Fruit fly (Drosophila melanogaster) whole organism, embryonic: ENCODE results near the gene Pde11.

Experiments used
- C15 ChIP-seq: fragments of 200-800 bp; sonication (Bioruptor generic); IDR thresholded peaks from 3 replicates; pipeline ENCODE4 v1.3.6; 2022; ENCODE audit warnings: missing biosample characterization, missing genetic modification characterization
- CG10366 ChIP-seq: fragments of 200-800 bp; sonication (Bioruptor generic); IDR thresholded peaks from 2 replicates; pipeline ENCODE4 v1.3.6; 2022; ENCODE audit warnings: missing biosample characterization, missing genetic modification characterization
- CG10543 ChIP-seq: fragments of 200-800 bp; sonication (Bioruptor generic); optimal IDR thresholded peaks from 3 replicates; lab custom pipeline; 2017; ENCODE audit warnings: missing biosample characterization, mild to moderate bottlenecking, missing genetic modification characterization, moderate library complexity
- CG11398 ChIP-seq: fragments of 200-800 bp; sonication (Bioruptor generic); optimal IDR thresholded peaks from 2 replicates; lab custom pipeline; 2016; ENCODE audit warnings: missing biosample characterization, missing genetic modification characterization
- CG13296 ChIP-seq: fragments of 200-800 bp; sonication (Bioruptor generic); optimal IDR thresholded peaks from 3 replicates; lab custom pipeline; 2018; ENCODE audit warnings: missing biosample characterization, mild to moderate bottlenecking, missing genetic modification characterization
- CG13894 ChIP-seq: fragments of 200-800 bp; sonication (Bioruptor generic); optimal IDR thresholded peaks from 3 replicates; lab custom pipeline; 2018; ENCODE audit warnings: missing biosample characterization, mild to moderate bottlenecking, missing genetic modification characterization, moderate library complexity
- CG14050 ChIP-seq: fragments of 200-800 bp; sonication (Bioruptor generic); IDR thresholded peaks from 3 replicates; pipeline ENCODE4 v1.3.6; 2022; ENCODE audit warnings: missing biosample characterization, missing genetic modification characterization
- CG17359 ChIP-seq: fragments of 200-800 bp; sonication (Bioruptor generic); optimal IDR thresholded peaks from 3 replicates; lab custom pipeline; 2018; ENCODE audit warnings: missing biosample characterization, mild to moderate bottlenecking, missing genetic modification characterization, moderate library complexity
- CG18011 ChIP-seq: fragments of 200-800 bp; sonication (Bioruptor generic); optimal IDR thresholded peaks from 2 replicates; lab custom pipeline; 2017; ENCODE audit warnings: missing biosample characterization, missing genetic modification characterization, mild to moderate bottlenecking, moderate library complexity, missing genotype
- CG1832 ChIP-seq: fragments of 200-800 bp; sonication (Bioruptor generic); optimal IDR thresholded peaks from 2 replicates; lab custom pipeline; 2017; ENCODE audit warnings: missing biosample characterization, mild to moderate bottlenecking, missing genetic modification characterization, inconsistent platforms
- CG2889 ChIP-seq: fragments of 200-800 bp; sonication (Bioruptor generic); IDR thresholded peaks from 3 replicates; pipeline ENCODE4 v1.3.6; 2022; ENCODE audit warnings: missing biosample characterization, missing genetic modification characterization
- CG4820 ChIP-seq: fragments of 200-800 bp; sonication (Bioruptor generic); optimal IDR thresholded peaks from 3 replicates; lab custom pipeline; 2016; ENCODE audit warnings: missing biosample characterization, missing genetic modification characterization
- CG4854 ChIP-seq: fragments of 200-800 bp; sonication (Bioruptor generic); optimal IDR thresholded peaks from 2 replicates; lab custom pipeline; 2016; ENCODE audit warnings: missing biosample characterization, missing genetic modification characterization, inconsistent platforms
- CG5180 ChIP-seq: fragments of 200-800 bp; sonication (Bioruptor generic); optimal IDR thresholded peaks from 3 replicates; lab custom pipeline; 2017; ENCODE audit warnings: missing biosample characterization, missing genetic modification characterization, mild to moderate bottlenecking, moderate library complexity, missing genetic modification reagents
- CG6254 ChIP-seq: fragments of 200-800 bp; sonication (Bioruptor generic); optimal IDR thresholded peaks from 3 replicates; lab custom pipeline; 2017; ENCODE audit warnings: mild to moderate bottlenecking, missing biosample characterization, missing genetic modification reagents, missing genetic modification characterization
- CG6813 ChIP-seq: fragments of 200-800 bp; sonication (Bioruptor generic); optimal IDR thresholded peaks from 2 replicates; lab custom pipeline; 2017; ENCODE audit warnings: missing biosample characterization, missing genetic modification characterization, mild to moderate bottlenecking, moderate library complexity, missing genetic modification reagents
- CG7556 ChIP-seq: fragments of 200-800 bp; sonication (Bioruptor generic); optimal IDR thresholded peaks from 2 replicates; lab custom pipeline; 2017; ENCODE audit warnings: missing biosample characterization, mild to moderate bottlenecking, missing genetic modification characterization
- CG8765 ChIP-seq: fragments of 200-800 bp; sonication (Bioruptor generic); IDR thresholded peaks from 2 replicates; pipeline ENCODE4 v1.3.6; 2022; ENCODE audit warnings: missing biosample characterization, missing genetic modification characterization
- E2f1 ChIP-seq: fragments of 200-800 bp; sonication (Bioruptor generic); IDR thresholded peaks from 2 replicates; pipeline ENCODE4 v1.3.6; 2022; ENCODE audit warnings: missing biosample characterization, missing genetic modification characterization
- E2f2 ChIP-seq: fragments of 200-800 bp; sonication (Bioruptor generic); IDR thresholded peaks from 2 replicates; pipeline ENCODE4 v1.3.6; 2022; ENCODE audit warnings: missing biosample characterization, missing genetic modification characterization
- Gug ChIP-seq: fragments of 200-800 bp; sonication (Bioruptor generic); IDR thresholded peaks from 4 replicates; pipeline ENCODE4 v1.3.6; 2022; ENCODE audit warnings: missing biosample characterization, missing genetic modification characterization
- Hmx ChIP-seq: fragments of 200-800 bp; sonication (Bioruptor generic); optimal IDR thresholded peaks from 2 replicates; lab custom pipeline; 2016; ENCODE audit warnings: missing biosample characterization, missing genetic modification characterization
- Hr3 ChIP-seq: fragments of 200-800 bp; sonication (Bioruptor generic); optimal IDR thresholded peaks from 3 replicates; lab custom pipeline; 2016; ENCODE audit warnings: missing biosample characterization, missing genetic modification characterization
- Hr51 ChIP-seq, 2 experiments: fragments of 200-800 bp; sonication (Bioruptor generic); optimal IDR thresholded peaks; 2 replicates in 1 of 2; 3 replicates in 1 of 2; lab custom pipeline; 2016 to 2018; ENCODE audit warnings: missing biosample characterization in 2 of 2, missing genetic modification characterization in 2 of 2, mild to moderate bottlenecking in 1 of 2, moderate library complexity in 1 of 2
- Hr78 ChIP-seq, 2 experiments: fragments of 200-800 bp in 1 of 2; fragments of >200 bp in 1 of 2; sonication (Bioruptor generic) in 1 of 2; optimal IDR thresholded peaks; 2 replicates each; lab custom pipeline; 2017 to 2019; ENCODE audit warnings: missing biosample characterization in 2 of 2, missing genetic modification characterization in 2 of 2, mild to moderate bottlenecking in 1 of 2, moderate library complexity in 1 of 2
- MBD-R2 ChIP-seq: fragments of 200-800 bp; sonication (Bioruptor generic); IDR thresholded peaks from 2 replicates; pipeline ENCODE4 v1.3.6; 2022; ENCODE audit warnings: missing biosample characterization, missing genetic modification characterization
- Mes4 ChIP-seq: fragments of 200-800 bp; sonication (Bioruptor generic); optimal IDR thresholded peaks from 2 replicates; lab custom pipeline; 2016; ENCODE audit warnings: missing biosample characterization, missing genetic modification characterization
- NfI ChIP-seq: fragments of 200-800 bp; sonication (Bioruptor generic); optimal IDR thresholded peaks from 3 replicates; lab custom pipeline; 2018; ENCODE audit warnings: missing biosample characterization, mild to moderate bottlenecking, missing genetic modification characterization, moderate library complexity
- Scr ChIP-seq: fragments of 200-800 bp; sonication (Bioruptor generic); IDR thresholded peaks from 2 replicates; pipeline ENCODE4 v1.3.6; 2022; ENCODE audit warnings: missing biosample characterization, missing genetic modification characterization; ENCODE audit not compliant: partially characterized antibody
- Sox102F ChIP-seq: fragments of 200-800 bp; sonication (Bioruptor generic); optimal IDR thresholded peaks from 2 replicates; lab custom pipeline; 2018; ENCODE audit warnings: missing biosample characterization, mild to moderate bottlenecking, missing genetic modification characterization, moderate library complexity
- Tbp ChIP-seq: fragments of >200 bp; optimal IDR thresholded peaks from 2 replicates; lab custom pipeline; 2018; ENCODE audit warnings: missing biosample characterization, missing genetic modification characterization
- ac ChIP-seq: fragments of 200-800 bp; sonication (Bioruptor generic); optimal IDR thresholded peaks from 3 replicates; lab custom pipeline; 2017; ENCODE audit warnings: missing biosample characterization, mild to moderate bottlenecking, missing genetic modification characterization
- cad ChIP-seq: fragments of >200 bp; optimal IDR thresholded peaks from 2 replicates; lab custom pipeline; 2017; ENCODE audit warnings: missing biosample characterization, missing genetic modification characterization
- crc ChIP-seq: fragments of 200-800 bp; sonication (Bioruptor generic); optimal IDR thresholded peaks from 2 replicates; lab custom pipeline; 2016; ENCODE audit warnings: missing biosample characterization, missing genetic modification characterization
- crol ChIP-seq: fragments of 200-800 bp; sonication (Bioruptor generic); IDR thresholded peaks from 2 replicates; pipeline ENCODE4 v1.3.6; 2022; ENCODE audit warnings: missing biosample characterization, missing genetic modification characterization
- dpn ChIP-seq, 2 experiments: fragments of 200-800 bp; sonication (Bioruptor generic); optimal IDR thresholded peaks; 3 replicates each; lab custom pipeline; 2016; ENCODE audit warnings: missing biosample characterization in 2 of 2, missing genetic modification characterization in 2 of 2
- emc ChIP-seq: fragments of 200-800 bp; sonication (Bioruptor generic); optimal IDR thresholded peaks from 2 replicates; lab custom pipeline; 2016; ENCODE audit warnings: missing biosample characterization, missing genetic modification characterization
- ftz-f1 ChIP-seq: fragments of 200-800 bp; sonication (Bioruptor generic); optimal IDR thresholded peaks from 2 replicates; lab custom pipeline; 2016; ENCODE audit warnings: missing biosample characterization, missing genetic modification characterization
- fu2 ChIP-seq: fragments of 200-800 bp; sonication (Bioruptor generic); optimal IDR thresholded peaks from 2 replicates; lab custom pipeline; 2016; ENCODE audit warnings: missing biosample characterization, missing genetic modification characterization
- hkb ChIP-seq, 2 experiments: fragments of 200-800 bp in 1 of 2; fragments of >200 bp in 1 of 2; sonication (Bioruptor generic) in 1 of 2; IDR thresholded peaks in 1 of 2; optimal IDR thresholded peaks in 1 of 2; 2 replicates each; pipeline versions ENCODE4 v1.3.6 to Lab custom; 2017 to 2022; ENCODE audit warnings: missing biosample characterization in 1 of 2, missing genetic modification characterization in 1 of 2
- ind ChIP-seq: fragments of 200-800 bp; sonication (Bioruptor generic); optimal IDR thresholded peaks from 3 replicates; lab custom pipeline; 2016; ENCODE audit warnings: missing biosample characterization, missing genetic modification characterization
- insv ChIP-seq, 2 experiments: fragments of 200-800 bp; sonication (Bioruptor generic); optimal IDR thresholded peaks; 3 replicates each; lab custom pipeline; 2016 to 2018; ENCODE audit warnings: missing biosample characterization in 2 of 2, missing genetic modification characterization in 2 of 2
- jigr1 ChIP-seq: fragments of 200-800 bp; sonication (Bioruptor generic); IDR thresholded peaks from 3 replicates; pipeline ENCODE4 v1.3.6; 2022; ENCODE audit warnings: missing biosample characterization, missing genetic modification characterization
- otp ChIP-seq: fragments of 200-800 bp; sonication (Bioruptor generic); IDR thresholded peaks from 3 replicates; pipeline ENCODE4, ENCODE4 v1.3.6; 2022; ENCODE audit warnings: missing biosample characterization, missing genetic modification characterization
- sc ChIP-seq, 3 experiments: fragments of >200 bp in 2 of 3; fragments of 200-800 bp in 1 of 3; sonication (Bioruptor generic) in 1 of 3; optimal IDR thresholded peaks; 2 replicates in 2 of 3; 3 replicates in 1 of 3; lab custom pipeline; 2017; ENCODE audit warnings: mild to moderate bottlenecking in 1 of 3, missing biosample characterization in 1 of 3, missing genetic modification characterization in 1 of 3, missing genetic modification reagents in 1 of 3
- tin ChIP-seq: fragments of 200-800 bp; sonication (Bioruptor generic); optimal IDR thresholded peaks from 3 replicates; lab custom pipeline; 2016; ENCODE audit warnings: missing biosample characterization, missing genetic modification characterization
- tll ChIP-seq, 2 experiments: fragments of 200-800 bp in 1 of 2; fragments of >200 bp in 1 of 2; sonication (Bioruptor generic) in 1 of 2; optimal IDR thresholded peaks; 2 replicates each; lab custom pipeline; 2017 to 2019; ENCODE audit warnings: missing biosample characterization in 2 of 2, missing genetic modification characterization in 2 of 2, mild to moderate bottlenecking in 1 of 2, moderate library complexity in 1 of 2
- zen ChIP-seq: fragments of 200-800 bp; sonication (Bioruptor generic); optimal IDR thresholded peaks from 3 replicates; lab custom pipeline; 2018; ENCODE audit warnings: missing biosample characterization, mild to moderate bottlenecking, missing genetic modification characterization, moderate library complexity
- zf30C ChIP-seq: fragments of 200-800 bp; sonication (Bioruptor generic); optimal IDR thresholded peaks from 3 replicates; lab custom pipeline; 2018; ENCODE audit warnings: missing biosample characterization, mild to moderate bottlenecking, missing genetic modification characterization
- zfh1 ChIP-seq: fragments of 200-800 bp; sonication (Bioruptor generic); IDR thresholded peaks from 3 replicates; pipeline ENCODE4 v1.3.6; 2022; ENCODE audit warnings: missing biosample characterization, missing genetic modification characterization

Gene Pde11

DNA sequence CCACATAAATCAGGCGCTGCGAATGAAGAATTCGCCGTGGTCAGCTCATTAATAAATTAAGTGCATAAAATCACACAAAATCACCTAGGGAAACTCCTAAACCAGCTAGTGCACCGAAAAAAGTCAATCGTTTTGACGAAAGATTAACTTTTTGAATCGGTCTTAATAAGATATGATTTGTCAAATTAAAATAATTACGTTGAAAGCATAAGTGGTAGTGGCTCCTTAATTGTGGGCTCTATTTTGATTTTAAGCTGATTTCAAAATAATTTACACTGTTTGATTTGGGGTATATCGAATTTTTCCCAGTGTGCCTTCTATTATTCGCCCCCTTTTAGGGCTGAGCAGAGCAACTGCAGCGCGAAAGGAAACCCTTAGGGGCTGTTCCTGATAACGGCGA is 84.7 kb downstream of the Pde11 start (continued):
- TF ChIP-seq CG11398 (GFP tag; lab: Kevin White, UChicago) (no peak), NfI (no peak), insv (GFP tag; optimal IDR thresholded peaks at IDR 0.05; lab: Kevin White, UChicago) (no peak), Mes4 (GFP tag; lab: Kevin White, UChicago) (peak; percentile 32), CG10543 (GFP tag; lab: Kevin White, UChicago) (no peak), tin (GFP tag; lab: Kevin White, UChicago) (peak; percentile 36), CG4820 (peak; percentile 21), crol (GFP tag; lab: Robert Waterston, UW) (no peak), CG8765 (GFP tag; lab: Robert Waterston, UW) (0 out of 2 replicates have a peak, but pooled peaks have one; percentile 25), zfh1 (GFP tag; lab: Robert Waterston, UW) (peak; percentile 60; the same call in 2 of the 3 replicates), Tbp (GFP tag; lab: Kevin White, UChicago) (no peak), CG2889 (GFP tag; lab: Robert Waterston, UW) (no peak), ftz-f1 (no peak), Hr3 (GFP tag; lab: Kevin White, UChicago) (peak; percentile 7), crc (GFP tag; lab: Kevin White, UChicago) (no peak), sc (optimal IDR thresholded peaks at IDR 0.05; lab: Kevin White, UChicago) (no peak), sc (GFP tag; optimal IDR thresholded peaks at IDR 0.05; lab: Kevin White, UChicago) (no peak), Scr (no peak), CG1832 (GFP tag; lab: Kevin White, UChicago) (no peak), Hr51 (GFP tag; optimal IDR thresholded peaks at IDR 0.05; lab: Kevin White, UChicago) (peak in 1 of 2 experiments; percentile 1), zf30C (peak; percentile 78), jigr1 (GFP tag; lab: Robert Waterston, UW) (no peak), Hr78 (GFP tag; optimal IDR thresholded peaks at IDR 0.05; lab: Kevin White, UChicago) (no peak), Sox102F (GFP tag; lab: Kevin White, UChicago) (peak; percentile 54), tll (GFP tag; optimal IDR thresholded peaks at IDR 0.05; lab: Kevin White, UChicago) (no peak), fu2 (no peak), hkb (optimal IDR thresholded peaks at IDR 0.05; lab: Kevin White, UChicago) (no peak), hkb (GFP tag; IDR thresholded peaks at IDR 0.05; lab: Robert Waterston, UW) (peak; percentile 60), CG4854 (no peak), CG18011 (no peak), E2f2 (GFP tag; lab: Robert Waterston, UW) (no peak), CG10366 (GFP tag; lab: Robert Waterston, UW) (no peak), CG6254 (peak; percentile 44), ind (GFP tag; lab: Kevin White, UChicago) (peak; percentile 21), MBD-R2 (GFP tag; lab: Robert Waterston, UW) (no peak), CG7556 (GFP tag; lab: Kevin White, UChicago) (no peak), Hmx (GFP tag; lab: Kevin White, UChicago) (no peak), CG14050 (GFP tag; lab: Robert Waterston, UW) (no peak), emc (GFP tag; lab: Kevin White, UChicago) (no peak), otp (GFP tag; lab: Robert Waterston, UW) (0 out of 3 replicates have a peak, but pooled peaks have one; percentile 35), CG6813 (GFP tag; lab: Kevin White, UChicago) (peak; percentile 21), CG13296 (GFP tag; lab: Kevin White, UChicago) (no peak), C15 (GFP tag; lab: Robert Waterston, UW) (no peak), ac (GFP tag; lab: Kevin White, UChicago) (peak; percentile 15), Gug (GFP tag; lab: Robert Waterston, UW) (no peak), CG13894 (no peak), E2f1 (GFP tag; lab: Robert Waterston, UW) (no peak), cad (no peak), CG5180 (no peak), dpn (GFP tag; optimal IDR thresholded peaks at IDR 0.05; lab: Kevin White, UChicago) (peak in 1 of 2 experiments; percentile 33), CG17359 (tag; lab: Kevin White, UChicago) (peak; percentile 43), zen (tag; lab: Kevin White, UChicago) (peak; percentile 25)
